Worm (Caenorhabditis elegans): ENCODE measurements around the gene ttr-5.

The ttr-5 gene

DNA sequence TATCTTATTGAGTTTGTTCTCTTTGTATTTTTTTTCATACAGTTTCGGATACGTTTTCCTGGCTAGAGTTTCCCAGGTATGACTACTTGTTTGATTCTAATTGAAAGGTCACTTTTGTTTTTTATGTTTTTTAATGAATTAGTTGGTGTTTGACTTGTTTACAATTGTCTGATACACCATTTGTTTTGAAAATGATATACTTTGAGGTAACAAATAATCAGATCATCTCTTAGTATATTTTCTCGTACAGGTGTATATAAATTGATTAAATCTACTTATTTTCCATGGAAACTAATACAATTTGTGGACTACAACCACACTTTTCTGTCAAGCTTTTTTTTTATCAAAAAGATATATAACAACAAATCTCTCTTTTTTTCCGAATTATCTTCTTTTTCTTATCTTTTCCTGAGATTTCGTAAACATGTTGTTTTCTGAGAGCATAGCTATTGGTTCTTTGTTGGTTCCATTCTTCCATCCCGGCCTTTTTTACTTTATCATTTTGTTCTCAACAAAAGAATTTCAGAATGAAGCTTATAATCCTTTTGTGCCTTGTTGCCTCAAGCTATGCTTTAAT lies at the start of gene ttr-5:
TSS of gene ttr-5 (plus strand) at position 527 of the 577 bp plus-strand sequence.
- TF ChIP-seq lin-13 (GFP tag; optimal IDR thresholded peaks at IDR 0.05) (no peak), mdl-1 (tag; optimal IDR thresholded peaks at IDR 0.05) (no peak), nhr-21 (tag; optimal IDR thresholded peaks at IDR 0.05) (no peak), lsy-2 (tag; optimal IDR thresholded peaks at IDR 0.05) (no peak), sma-3 (GFP tag; optimal IDR thresholded peaks at IDR 0.05) (no peak), ztf-1 (GFP tag; conservative IDR thresholded peaks at IDR 0.05) (no peak), crh-2 (tag; optimal IDR thresholded peaks at IDR 0.05) (no peak), Y55F3AM.14 (GFP tag; optimal IDR thresholded peaks at IDR 0.05) (no peak), nhr-23 (tag; optimal IDR thresholded peaks at IDR 0.05) (no peak)

DNA sequence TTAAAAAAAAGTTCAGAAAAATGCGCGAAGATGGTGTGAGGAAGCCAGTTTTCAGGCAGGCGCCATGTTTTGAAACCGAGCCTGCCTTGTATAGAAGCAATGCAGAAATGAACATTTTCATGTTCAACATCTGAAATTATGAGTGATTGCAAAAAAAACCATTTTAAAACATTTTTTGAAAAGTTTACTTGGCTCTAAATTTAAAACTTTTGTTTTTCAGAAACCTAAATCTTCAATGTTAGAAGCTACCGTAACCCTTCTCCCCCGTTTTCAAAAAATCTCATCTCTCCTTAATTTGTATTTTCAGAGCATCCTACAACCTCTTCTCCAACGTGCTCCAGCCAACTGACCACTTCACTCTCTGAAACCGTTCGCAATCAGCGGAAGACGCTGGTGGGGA lies 48.6 kb upstream of the ttr-5 start, which contains the start of gene fozi-1:
TSS of gene fozi-1 (plus strand) at position 301 of the 400 bp plus-strand sequence.
- TF ChIP-seq mbf-1 (tag; optimal IDR thresholded peaks at IDR 0.05), result no peak
- no peak for TF ChIP-seq egl-27 (tag; optimal IDR thresholded peaks at IDR 0.05)
- no peak for TF ChIP-seq ZK546.5 (tag; optimal IDR thresholded peaks at IDR 0.05)
- TF ChIP-seq unc-62 (GFP tag; optimal IDR thresholded peaks at IDR 0.05), result no peak
- TF ChIP-seq ztf-4 (tag; optimal IDR thresholded peaks at IDR 0.05), result no peak
- TF ChIP-seq nhr-77 (tag; optimal IDR thresholded peaks at IDR 0.05), result no peak
- no peak for TF ChIP-seq alr-1 (tag; optimal IDR thresholded peaks at IDR 0.05)
- TF ChIP-seq dmd-4 (tag; optimal IDR thresholded peaks at IDR 0.05), result no peak
- no peak for TF ChIP-seq sma-9 (GFP tag; optimal IDR thresholded peaks at IDR 0.05)
- no peak for TF ChIP-seq sma-9 (tag; optimal IDR thresholded peaks at IDR 0.05)
- TF ChIP-seq nhr-11 (tag; optimal IDR thresholded peaks at IDR 0.05), result no peak

DNA sequence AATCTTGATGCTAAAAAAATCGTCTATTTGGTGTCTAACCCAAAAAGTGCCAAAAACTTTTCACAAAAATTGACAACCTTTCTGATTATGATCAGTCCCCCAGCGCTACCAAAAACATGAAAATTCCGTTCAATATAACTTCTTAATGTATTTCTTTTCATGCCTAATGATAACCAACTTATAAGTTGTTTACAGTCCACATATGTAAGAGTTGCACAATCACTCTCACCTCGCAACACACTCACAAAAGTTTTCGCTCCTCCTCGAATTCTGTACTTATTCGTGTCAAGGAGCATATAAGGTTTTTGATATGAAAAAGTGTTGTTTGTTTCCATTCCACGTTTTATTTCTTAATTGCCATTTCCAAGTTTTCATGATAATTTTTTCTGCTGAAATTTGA lies 41.6 kb upstream of the ttr-5 start:
- TF ChIP-seq R02D3.7 (tag; optimal IDR thresholded peaks at IDR 0.05) (no peak), fos-1 (tag; optimal IDR thresholded peaks at IDR 0.05) (peak; percentile 28)

DNA sequence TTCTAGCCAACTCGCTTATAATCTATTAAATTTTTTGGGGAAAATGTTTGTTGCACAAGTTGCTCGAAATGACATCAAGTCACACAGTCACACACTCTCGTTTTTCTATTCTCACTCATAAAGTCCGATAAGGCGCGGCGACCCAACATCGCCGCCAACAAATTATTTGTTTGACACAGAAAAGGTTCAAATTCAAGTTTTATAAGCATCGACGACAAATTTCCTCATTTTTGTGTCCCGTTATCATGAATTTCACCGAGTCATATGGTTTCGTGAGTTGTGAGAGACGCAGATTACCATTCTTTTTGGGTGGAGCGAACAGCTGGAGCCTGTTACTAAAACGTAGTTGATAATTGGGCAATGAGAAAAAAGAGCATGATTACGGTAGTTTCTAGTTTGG lies 40.3 kb upstream of the ttr-5 start:
- no peak for TF ChIP-seq ztf-1 (GFP tag; conservative IDR thresholded peaks at IDR 0.05)
- no peak for TF ChIP-seq alr-1 (tag; optimal IDR thresholded peaks at IDR 0.05)
- TF ChIP-seq ceh-16 (tag; optimal IDR thresholded peaks at IDR 0.05), result no peak
- no peak for TF ChIP-seq unc-55 (GFP tag; optimal IDR thresholded peaks at IDR 0.05)
- TF ChIP-seq lin-39 (tag; optimal IDR thresholded peaks at IDR 0.05), result no peak
- no peak for TF ChIP-seq dmd-4 (tag; optimal IDR thresholded peaks at IDR 0.05)
- peak; percentile 66 for TF ChIP-seq crh-2 (tag; optimal IDR thresholded peaks at IDR 0.05)
- no peak for TF ChIP-seq nhr-129 (tag; optimal IDR thresholded peaks at IDR 0.05)
- TF ChIP-seq ztf-11 (tag; optimal IDR thresholded peaks at IDR 0.05), result no peak
- no peak for TF ChIP-seq nhr-10 (tag; optimal IDR thresholded peaks at IDR 0.05)
- no peak for TF ChIP-seq lin-11 (tag; optimal IDR thresholded peaks at IDR 0.05)
- TF ChIP-seq fos-1 (tag; optimal IDR thresholded peaks at IDR 0.05), result peak; percentile 87
- TF ChIP-seq lin-13 (GFP tag; optimal IDR thresholded peaks at IDR 0.05), result no peak
- peak; percentile 64 for TF ChIP-seq sma-9 (GFP tag; optimal IDR thresholded peaks at IDR 0.05)
- no peak for TF ChIP-seq sma-9 (tag; optimal IDR thresholded peaks at IDR 0.05)
- TF ChIP-seq elt-3 (tag; optimal IDR thresholded peaks at IDR 0.05), result no peak
- no peak for TF ChIP-seq skn-1 (tag; optimal IDR thresholded peaks at IDR 0.05)
- TF ChIP-seq aly-2 (tag; optimal IDR thresholded peaks at IDR 0.05), result no peak
- no peak for TF ChIP-seq peb-1 (tag; optimal IDR thresholded peaks at IDR 0.05)
- TF ChIP-seq nhr-237 (tag; optimal IDR thresholded peaks at IDR 0.05), result no peak
- no peak for TF ChIP-seq nhr-23 (tag; optimal IDR thresholded peaks at IDR 0.05)
- no peak for TF ChIP-seq sem-4 (tag; optimal IDR thresholded peaks at IDR 0.05)
- TF ChIP-seq gmeb-1 (tag; optimal IDR thresholded peaks at IDR 0.05), result peak; percentile 42
- no peak for TF ChIP-seq nhr-12 (tag; optimal IDR thresholded peaks at IDR 0.05)
- no peak for TF ChIP-seq zag-1 (tag; optimal IDR thresholded peaks at IDR 0.05)

All from whole organism, L2 larva.